Fruit fly (Drosophila melanogaster) whole organism, prepupa: ENCODE measurements around the gene Art9.

Source experiments
- CG7368 ChIP-seq: fragments of 200-800 bp; sonication (Bioruptor generic); optimal IDR thresholded peaks from 3 replicates; lab custom pipeline; 2016; ENCODE audit warnings: missing biosample characterization, missing genetic modification characterization
- CG8632 ChIP-seq: fragments of 200-800 bp; sonication (Bioruptor generic); optimal IDR thresholded peaks from 3 replicates; lab custom pipeline; 2016; ENCODE audit warnings: missing biosample characterization, missing genetic modification characterization

DNA sequence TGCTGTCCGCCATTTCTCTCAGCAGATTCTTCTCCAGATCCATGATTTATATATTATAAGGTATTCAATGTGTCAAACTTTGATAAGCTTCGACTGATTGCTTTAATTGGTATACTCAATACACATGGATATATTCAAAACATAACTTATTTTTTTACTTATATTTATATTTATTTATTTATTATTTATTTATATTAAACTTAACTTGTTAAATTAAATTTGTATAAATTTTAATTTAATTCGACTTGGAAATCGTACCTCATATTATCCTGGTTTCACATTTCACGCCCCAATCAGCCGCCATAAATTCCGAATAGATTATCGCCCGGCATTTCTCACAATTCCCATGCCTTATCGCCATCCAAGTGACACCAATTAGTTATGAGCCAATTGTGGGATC, at the start of gene Art9:
- no peak for TF ChIP-seq CG7368 (GFP tag; lab: Kevin White, UChicago)
- no peak for TF ChIP-seq CG8632
